Fruit fly (Drosophila melanogaster) whole organism, embryonic: ENCODE results near the gene CG6785.

Experiments
- BEAF-32 ChIP-seq: fragments of 200-800 bp; sonication (Bioruptor generic); optimal IDR thresholded peaks from 3 replicates; lab custom pipeline; 2017; ENCODE audit warnings: missing biosample characterization, missing genetic modification characterization, mild to moderate bottlenecking, moderate library complexity, missing genetic modification reagents
- Bgb ChIP-seq: fragments of 200-800 bp; sonication (Bioruptor generic); IDR thresholded peaks from 2 replicates; pipeline ENCODE4 v1.3.6; 2022; ENCODE audit warnings: missing biosample characterization, missing genetic modification characterization; ENCODE audit not compliant: partially characterized antibody
- CG10979 ChIP-seq: fragments of 200-800 bp; sonication (Bioruptor generic); optimal IDR thresholded peaks from 2 replicates; lab custom pipeline; 2018; ENCODE audit warnings: missing biosample characterization, mild to moderate bottlenecking, missing genetic modification characterization, moderate library complexity
- CG11456 ChIP-seq: fragments of 200-800 bp; sonication (Bioruptor generic); IDR thresholded peaks from 3 replicates; pipeline ENCODE4 v1.3.6; 2022; ENCODE audit warnings: missing biosample characterization, missing genetic modification characterization
- CG1233 ChIP-seq: fragments of 200-800 bp; sonication (Bioruptor generic); optimal IDR thresholded peaks from 4 replicates; lab custom pipeline; 2018; ENCODE audit warnings: missing biosample characterization, mild to moderate bottlenecking, missing genetic modification characterization
- CG13894 ChIP-seq: fragments of 200-800 bp; sonication (Bioruptor generic); optimal IDR thresholded peaks from 3 replicates; lab custom pipeline; 2018; ENCODE audit warnings: missing biosample characterization, mild to moderate bottlenecking, missing genetic modification characterization, moderate library complexity
- CG14667 ChIP-seq: fragments of 200-800 bp; sonication (Bioruptor generic); IDR thresholded peaks from 2 replicates; pipeline ENCODE4 v1.3.6; 2022; ENCODE audit warnings: missing biosample characterization, missing genetic modification characterization
- CG16863 ChIP-seq: fragments of 200-800 bp; sonication (Bioruptor generic); optimal IDR thresholded peaks from 3 replicates; lab custom pipeline; 2016; ENCODE audit warnings: missing biosample characterization, missing genetic modification characterization
- CG17612 ChIP-seq: fragments of 200-800 bp; sonication (Bioruptor generic); IDR thresholded peaks from 2 replicates; pipeline ENCODE4 v1.3.6; 2022; ENCODE audit warnings: missing biosample characterization, missing genetic modification characterization
- CG18764 ChIP-seq: fragments of 200-800 bp; sonication (Bioruptor generic); optimal IDR thresholded peaks from 3 replicates; lab custom pipeline; 2016; ENCODE audit warnings: missing biosample characterization, missing genetic modification characterization
- CG2199 ChIP-seq: fragments of 200-800 bp; sonication (Bioruptor generic); IDR thresholded peaks from 3 replicates; pipeline ENCODE4 v1.3.6; 2022; ENCODE audit warnings: missing biosample characterization, missing genetic modification characterization
- CG3065 ChIP-seq: fragments of 200-800 bp; sonication (Bioruptor generic); optimal IDR thresholded peaks from 2 replicates; lab custom pipeline; 2016; ENCODE audit warnings: missing biosample characterization, missing genetic modification characterization
- CG3163 ChIP-seq: fragments of 200-800 bp; sonication (Bioruptor generic); optimal IDR thresholded peaks from 3 replicates; lab custom pipeline; 2016; ENCODE audit warnings: missing biosample characterization, missing genetic modification characterization
- CG3407 ChIP-seq: fragments of 200-800 bp; sonication (Bioruptor generic); optimal IDR thresholded peaks from 2 replicates; lab custom pipeline; 2018; ENCODE audit warnings: missing biosample characterization, mild to moderate bottlenecking, missing genetic modification characterization
- CG3995 ChIP-seq: fragments of 200-800 bp; sonication (Bioruptor generic); optimal IDR thresholded peaks from 3 replicates; lab custom pipeline; 2016; ENCODE audit warnings: missing biosample characterization, missing genetic modification characterization
- CG5180 ChIP-seq: fragments of 200-800 bp; sonication (Bioruptor generic); optimal IDR thresholded peaks from 3 replicates; lab custom pipeline; 2017; ENCODE audit warnings: missing biosample characterization, missing genetic modification characterization, mild to moderate bottlenecking, moderate library complexity, missing genetic modification reagents
- CG6791 ChIP-seq: fragments of 200-800 bp; sonication (Bioruptor generic); IDR thresholded peaks from 3 replicates; pipeline ENCODE4 v1.3.6; 2022; ENCODE audit warnings: missing biosample characterization, missing genetic modification characterization; ENCODE audit not compliant: partially characterized antibody
- CG8281 ChIP-seq: fragments of 200-800 bp; sonication (Bioruptor generic); optimal IDR thresholded peaks from 2 replicates; lab custom pipeline; 2018; ENCODE audit warnings: missing biosample characterization, mild to moderate bottlenecking, missing genetic modification characterization, moderate library complexity
- CG8924 ChIP-seq: fragments of 200-800 bp; optimal IDR thresholded peaks from 3 replicates; lab custom pipeline; 2019; ENCODE audit warnings: missing biosample characterization, mild to moderate bottlenecking, missing genetic modification characterization, moderate library complexity
- CG9215 ChIP-seq: fragments of 200-800 bp; sonication (Bioruptor generic); IDR thresholded peaks from 2 replicates; pipeline ENCODE4 v1.3.6; 2022; ENCODE audit warnings: missing biosample characterization, missing genetic modification characterization
- CG9932 ChIP-seq: fragments of 200-800 bp; sonication (Bioruptor generic); IDR thresholded peaks from 2 replicates; pipeline ENCODE4 v1.3.6; 2022; ENCODE audit warnings: missing biosample characterization, missing genetic modification characterization
- D19B ChIP-seq: fragments of 200-800 bp; sonication (Bioruptor generic); optimal IDR thresholded peaks from 2 replicates; lab custom pipeline; 2017; ENCODE audit warnings: missing biosample characterization, mild to moderate bottlenecking, missing genetic modification characterization
- Deaf1 ChIP-seq: fragments of 200-800 bp; optimal IDR thresholded peaks from 3 replicates; lab custom pipeline; 2019; ENCODE audit warnings: missing biosample characterization, mild to moderate bottlenecking, missing genetic modification characterization, moderate library complexity
- Fer2 ChIP-seq: fragments of 200-800 bp; sonication (Bioruptor generic); optimal IDR thresholded peaks from 2 replicates; lab custom pipeline; 2018; ENCODE audit warnings: missing biosample characterization, mild to moderate bottlenecking, missing genetic modification characterization, moderate library complexity
- HmgD ChIP-seq: fragments of 200-800 bp; sonication (Bioruptor generic); optimal IDR thresholded peaks from 3 replicates; lab custom pipeline; 2016; ENCODE audit warnings: missing biosample characterization, missing genetic modification characterization
- Hmr ChIP-seq: fragments of 200-800 bp; sonication (Bioruptor generic); optimal IDR thresholded peaks from 3 replicates; lab custom pipeline; 2017; ENCODE audit warnings: mild to moderate bottlenecking, missing biosample characterization, missing genetic modification reagents, missing genetic modification characterization
- Med ChIP-seq: fragments of 200-800 bp; sonication (Bioruptor generic); peaks from one replicate; lab custom pipeline; 2016; ENCODE audit warnings: missing biosample characterization, missing genetic modification characterization, mild to moderate bottlenecking, inconsistent platforms, moderate library complexity
- NFAT ChIP-seq: fragments of 200-800 bp; sonication (Bioruptor generic); IDR thresholded peaks from 2 replicates; pipeline ENCODE4 v1.3.6; 2022; ENCODE audit warnings: missing biosample characterization, missing genetic modification characterization
- NK7.1 ChIP-seq: fragments of 200-800 bp; sonication (Bioruptor generic); optimal IDR thresholded peaks from 3 replicates; lab custom pipeline; 2016; ENCODE audit warnings: missing biosample characterization, missing genetic modification characterization
- Opbp ChIP-seq: fragments of 200-800 bp; sonication (Bioruptor generic); IDR thresholded peaks from 3 replicates; pipeline ENCODE4 v1.3.6; 2022; ENCODE audit warnings: missing biosample characterization, missing genetic modification characterization; ENCODE audit not compliant: partially characterized antibody
- Poxn ChIP-seq: fragments of 200-800 bp; sonication (Bioruptor generic); IDR thresholded peaks from 2 replicates; pipeline ENCODE4 v1.3.6; 2022; ENCODE audit warnings: missing biosample characterization, missing genetic modification characterization
- abd-A ChIP-seq: fragments of 200-800 bp; sonication (Bioruptor generic); optimal IDR thresholded peaks from 3 replicates; lab custom pipeline; 2019; ENCODE audit warnings: missing biosample characterization, mild to moderate bottlenecking, missing genetic modification characterization, moderate library complexity
- al ChIP-seq: fragments of 200-800 bp; sonication (Bioruptor generic); IDR thresholded peaks from 2 replicates; pipeline ENCODE4 v1.3.6; 2022; ENCODE audit warnings: missing biosample characterization, missing genetic modification characterization
- ase ChIP-seq: fragments of 200-800 bp; sonication (Bioruptor generic); IDR thresholded peaks from 3 replicates; pipeline ENCODE4 v1.3.6; 2022; ENCODE audit warnings: missing biosample characterization, missing genetic modification characterization
- ash1 ChIP-seq: fragments of 200-800 bp; sonication (Bioruptor generic); optimal IDR thresholded peaks from 2 replicates; lab custom pipeline; 2018; ENCODE audit warnings: missing biosample characterization, mild to moderate bottlenecking, missing genetic modification characterization
- cato ChIP-seq: fragments of 200-800 bp; sonication (Bioruptor generic); optimal IDR thresholded peaks from 2 replicates; lab custom pipeline; 2016; ENCODE audit warnings: missing biosample characterization, missing genetic modification characterization, borderline replicate concordance
- caup ChIP-seq: fragments of 200-800 bp; sonication (Bioruptor generic); optimal IDR thresholded peaks from 3 replicates; lab custom pipeline; 2017; ENCODE audit warnings: missing biosample characterization, mild to moderate bottlenecking, missing genetic modification characterization, moderate library complexity; ENCODE audit not compliant: severe bottlenecking
- dimm ChIP-seq: fragments of 200-800 bp; sonication (Bioruptor generic); IDR thresholded peaks from 2 replicates; pipeline ENCODE4 v1.3.6; 2022; ENCODE audit warnings: missing biosample characterization, missing genetic modification characterization
- ewg ChIP-seq: fragments of 200-800 bp; sonication (Bioruptor generic); optimal IDR thresholded peaks from 3 replicates; lab custom pipeline; 2017; ENCODE audit warnings: mild to moderate bottlenecking, missing biosample characterization, missing genetic modification reagents, missing genetic modification characterization
- fd64A ChIP-seq: fragments of 200-800 bp; sonication (Bioruptor generic); optimal IDR thresholded peaks from 3 replicates; lab custom pipeline; 2018; ENCODE audit warnings: missing biosample characterization, mild to moderate bottlenecking, missing genetic modification characterization
- fd96Cb ChIP-seq: fragments of 200-800 bp; sonication (Bioruptor generic); optimal IDR thresholded peaks from 2 replicates; lab custom pipeline; 2018; ENCODE audit warnings: missing biosample characterization, mild to moderate bottlenecking, missing genetic modification characterization, moderate library complexity
- fu2 ChIP-seq: fragments of 200-800 bp; sonication (Bioruptor generic); optimal IDR thresholded peaks from 2 replicates; lab custom pipeline; 2016; ENCODE audit warnings: missing biosample characterization, missing genetic modification characterization
- gem ChIP-seq: fragments of 200-800 bp; sonication (Bioruptor generic); optimal IDR thresholded peaks from 2 replicates; lab custom pipeline; 2019; ENCODE audit warnings: missing biosample characterization, mild to moderate bottlenecking, missing genetic modification characterization, moderate library complexity
- h ChIP-seq: fragments of >200 bp; optimal IDR thresholded peaks from 2 replicates; lab custom pipeline; 2017
- pan ChIP-seq, 4 experiments: fragments of >200 bp in 3 of 4; fragments of 200-800 bp in 1 of 4; sonication (Bioruptor generic) in 1 of 4; optimal IDR thresholded peaks in 3 of 4; IDR thresholded peaks in 1 of 4; 2 replicates each; pipeline versions ENCODE4 v1.3.6 to Lab custom; 2017 to 2022; ENCODE audit warnings: missing biosample characterization in 2 of 4, missing genetic modification characterization in 2 of 4, mixed read lengths in 1 of 4
- pum ChIP-seq: fragments of 200-800 bp; sonication (Bioruptor generic); optimal IDR thresholded peaks from 2 replicates; lab custom pipeline; 2016; ENCODE audit warnings: missing biosample characterization, missing genetic modification characterization
- sd ChIP-seq: fragments of 200-800 bp; sonication (Bioruptor generic); optimal IDR thresholded peaks from 3 replicates; lab custom pipeline; 2018; ENCODE audit warnings: missing biosample characterization, mild to moderate bottlenecking, missing genetic modification characterization, moderate library complexity
- sima ChIP-seq: fragments of 200-800 bp; sonication (Bioruptor generic); optimal IDR thresholded peaks from 2 replicates; lab custom pipeline; 2016; ENCODE audit warnings: missing biosample characterization, missing genetic modification characterization
- sqz ChIP-seq: fragments of 200-800 bp; sonication (Bioruptor generic); optimal IDR thresholded peaks from 3 replicates; lab custom pipeline; 2018; ENCODE audit warnings: missing biosample characterization, mild to moderate bottlenecking, missing genetic modification characterization
- sr ChIP-seq: fragments of 200-800 bp; sonication (Bioruptor generic); IDR thresholded peaks from 3 replicates; pipeline ENCODE4 v1.3.6; 2022; ENCODE audit warnings: missing biosample characterization, missing genetic modification characterization
- stc ChIP-seq: fragments of 200-800 bp; sonication (Bioruptor generic); IDR thresholded peaks from 2 replicates; pipeline ENCODE4 v1.3.6; 2022; ENCODE audit warnings: missing biosample characterization, missing genetic modification characterization

CG6785 gene

dm6 chr2L:12024104-12024503 lies 20.9 kb downstream of the CG6785 start:
- no peak for TF ChIP-seq dimm (GFP tag; lab: Robert Waterston, UW)
- TF ChIP-seq gem (tag; lab: Kevin White, UChicago) = peak; percentile 82
- TF ChIP-seq CG16863 (GFP tag; lab: Kevin White, UChicago) = no peak
- no peak for TF ChIP-seq Poxn (GFP tag; lab: Robert Waterston, UW)
- TF ChIP-seq ash1 (GFP tag; lab: Kevin White, UChicago) = no peak
- no peak for TF ChIP-seq caup
- peak; percentile 3 for TF ChIP-seq CG5180 (GFP tag; lab: Kevin White, UChicago)
- no peak for TF ChIP-seq CG9215 (GFP tag; lab: Robert Waterston, UW)
- no peak for TF ChIP-seq CG9932 (GFP tag; lab: Robert Waterston, UW)
- no peak for TF ChIP-seq CG3065 (GFP tag; lab: Kevin White, UChicago)
- peak; percentile 25 for TF ChIP-seq Med (GFP tag; lab: Kevin White, UChicago)
- no peak for TF ChIP-seq Opbp (GFP tag; lab: Robert Waterston, UW)
- TF ChIP-seq CG3995 (GFP tag; lab: Kevin White, UChicago) = no peak
- no peak for TF ChIP-seq CG18764 (GFP tag; lab: Kevin White, UChicago)
- no peak for TF ChIP-seq stc (GFP tag; lab: Robert Waterston, UW)
- no peak for TF ChIP-seq NFAT (GFP tag; lab: Robert Waterston, UW)
- TF ChIP-seq h = no peak
- peak; percentile 85 for TF ChIP-seq CG8281
- TF ChIP-seq fd64A = no peak
- no peak for TF ChIP-seq CG17612
- peak; percentile 80 for TF ChIP-seq sd (tag; lab: Kevin White, UChicago)
- no peak for TF ChIP-seq cato (GFP tag; lab: Kevin White, UChicago)
- TF ChIP-seq abd-A = no peak
- no peak for TF ChIP-seq Deaf1 (tag; lab: Kevin White, UChicago)
- TF ChIP-seq Hmr = no peak
- TF ChIP-seq CG13894 = peak; percentile 32
- no peak for TF ChIP-seq D19B (GFP tag; lab: Kevin White, UChicago)

- TF ChIP-seq CG1233 (peak; percentile 65), CG18764 (GFP tag; lab: Kevin White, UChicago) (peak; percentile 46), pum (GFP tag; lab: Kevin White, UChicago) (no peak), pan (optimal IDR thresholded peaks at IDR 0.05; lab: Kevin White, UChicago) (no peak), pan (GFP tag; optimal IDR thresholded peaks at IDR 0.05 in 1 of 2, IDR thresholded peaks at IDR 0.05 in 1 of 2) (no peak), CG5180 (GFP tag; lab: Kevin White, UChicago) (no peak), al (GFP tag; lab: Robert Waterston, UW) (no peak), CG9215 (GFP tag; lab: Robert Waterston, UW) (no peak), Bgb (GFP tag; lab: Robert Waterston, UW) (no peak), CG14667 (no peak), sqz (no peak), CG2199 (GFP tag; lab: Robert Waterston, UW) (no peak), ewg (peak; percentile 59), fd96Cb (tag; lab: Kevin White, UChicago) (no peak), HmgD (GFP tag; lab: Kevin White, UChicago) (no peak), sr (GFP tag; lab: Robert Waterston, UW) (no peak), BEAF-32 (no peak), CG11456 (GFP tag; lab: Robert Waterston, UW) (no peak), sima (GFP tag; lab: Kevin White, UChicago) (no peak), CG3407 (peak; percentile 87), Fer2 (tag; lab: Kevin White, UChicago) (peak; percentile 0), CG8924 (peak; percentile 59), CG6791 (GFP tag; lab: Robert Waterston, UW) (no peak), CG3163 (GFP tag; lab: Kevin White, UChicago) (no peak), CG10979 (tag; lab: Kevin White, UChicago) (peak; percentile 8), ase (GFP tag; lab: Robert Waterston, UW) (no peak), NK7.1 (GFP tag; lab: Kevin White, UChicago) (no peak), fu2 (no peak), caup (peak; percentile 85)
These were observed 23.8 kb downstream of the CG6785 start for dm6 chr2L:12021193-12021592.
